Fruit fly (Drosophila melanogaster) whole organism, embryonic: ENCODE data around the gene stck.

ENCODE experiments used
- B-H2 ChIP-seq: fragments of 200-800 bp; sonication (Bioruptor generic); optimal IDR thresholded peaks from 2 replicates; lab custom pipeline; 2018; ENCODE audit warnings: missing biosample characterization, mild to moderate bottlenecking, missing genetic modification characterization
- CG11085 ChIP-seq: fragments of 200-800 bp; sonication (Bioruptor generic); IDR thresholded peaks from 2 replicates; pipeline ENCODE4 v1.3.6; 2022; ENCODE audit warnings: missing biosample characterization, missing genetic modification characterization
- CG12071 ChIP-seq: fragments of 200-800 bp; sonication (Bioruptor generic); optimal IDR thresholded peaks from 3 replicates; lab custom pipeline; 2018; ENCODE audit warnings: missing biosample characterization, mild to moderate bottlenecking, missing genetic modification characterization
- CG12299 ChIP-seq: fragments of 200-800 bp; sonication (Bioruptor generic); optimal IDR thresholded peaks from 2 replicates; lab custom pipeline; 2018; ENCODE audit warnings: missing biosample characterization, mild to moderate bottlenecking, missing genetic modification characterization
- CG15514 ChIP-seq: fragments of 200-800 bp; sonication (Bioruptor generic); optimal IDR thresholded peaks from 3 replicates; lab custom pipeline; 2017; ENCODE audit warnings: missing biosample characterization, missing genetic modification characterization, mild to moderate bottlenecking, moderate library complexity, missing genetic modification reagents
- CG15696 ChIP-seq: fragments of 200-800 bp; sonication (Bioruptor generic); optimal IDR thresholded peaks from 2 replicates; lab custom pipeline; 2019; ENCODE audit warnings: missing biosample characterization, mild to moderate bottlenecking, missing genetic modification characterization, moderate library complexity
- CG1603 ChIP-seq: fragments of 200-800 bp; sonication (Bioruptor generic); optimal IDR thresholded peaks from 2 replicates; lab custom pipeline; 2019; ENCODE audit warnings: missing biosample characterization, mild to moderate bottlenecking, missing genetic modification characterization, moderate library complexity
- CG2116 ChIP-seq: fragments of 200-800 bp; sonication (Bioruptor generic); optimal IDR thresholded peaks from 3 replicates; lab custom pipeline; 2018; ENCODE audit warnings: missing biosample characterization, mild to moderate bottlenecking, missing genetic modification characterization
- CG2889 ChIP-seq: fragments of 200-800 bp; sonication (Bioruptor generic); IDR thresholded peaks from 3 replicates; pipeline ENCODE4 v1.3.6; 2022; ENCODE audit warnings: missing biosample characterization, missing genetic modification characterization
- CG34376 ChIP-seq: fragments of 200-800 bp; sonication (Bioruptor generic); optimal IDR thresholded peaks from 2 replicates; lab custom pipeline; 2018; ENCODE audit warnings: missing biosample characterization, mild to moderate bottlenecking, missing genetic modification characterization
- CG3847 ChIP-seq: fragments of 200-800 bp; sonication (Bioruptor generic); IDR thresholded peaks from 2 replicates; pipeline ENCODE4 v1.3.6; 2022; ENCODE audit warnings: missing biosample characterization, missing genetic modification characterization
- CG5180 ChIP-seq: fragments of 200-800 bp; sonication (Bioruptor generic); optimal IDR thresholded peaks from 3 replicates; lab custom pipeline; 2017; ENCODE audit warnings: missing biosample characterization, missing genetic modification characterization, mild to moderate bottlenecking, moderate library complexity, missing genetic modification reagents
- CG6854 ChIP-seq: fragments of 200-800 bp; sonication (Bioruptor generic); optimal IDR thresholded peaks from 3 replicates; lab custom pipeline; 2017; ENCODE audit warnings: missing biosample characterization, mild to moderate bottlenecking, missing genetic modification characterization
- CG8924 ChIP-seq: fragments of 200-800 bp; optimal IDR thresholded peaks from 3 replicates; lab custom pipeline; 2019; ENCODE audit warnings: missing biosample characterization, mild to moderate bottlenecking, missing genetic modification characterization, moderate library complexity
- CG8944 ChIP-seq: fragments of 200-800 bp; sonication (Bioruptor generic); optimal IDR thresholded peaks from 3 replicates; lab custom pipeline; 2016; ENCODE audit warnings: missing biosample characterization, missing genetic modification characterization
- CrebB ChIP-seq: fragments of 200-800 bp; sonication (Bioruptor generic); optimal IDR thresholded peaks from 3 replicates; lab custom pipeline; 2018; ENCODE audit warnings: missing biosample characterization, mild to moderate bottlenecking, missing genetic modification characterization
- Elba2 ChIP-seq: fragments of 200-800 bp; sonication (Bioruptor generic); optimal IDR thresholded peaks from 3 replicates; lab custom pipeline; 2016; ENCODE audit warnings: missing biosample characterization, missing genetic modification characterization
- Fer1 ChIP-seq: fragments of 200-800 bp; sonication (Bioruptor generic); optimal IDR thresholded peaks from 2 replicates; lab custom pipeline; 2017; ENCODE audit warnings: missing biosample characterization, mild to moderate bottlenecking, missing genetic modification characterization
- Gsc ChIP-seq: fragments of 200-800 bp; sonication (Bioruptor generic); IDR thresholded peaks from 2 replicates; pipeline ENCODE4 v1.3.6; 2022; ENCODE audit warnings: missing biosample characterization, missing genetic modification characterization
- HHEX ChIP-seq: fragments of 200-800 bp; sonication (Bioruptor generic); optimal IDR thresholded peaks from 3 replicates; lab custom pipeline; 2017; ENCODE audit warnings: missing biosample characterization, mild to moderate bottlenecking, missing genetic modification characterization, missing genetic modification reagents
- Hmr ChIP-seq: fragments of 200-800 bp; sonication (Bioruptor generic); optimal IDR thresholded peaks from 3 replicates; lab custom pipeline; 2017; ENCODE audit warnings: mild to moderate bottlenecking, missing biosample characterization, missing genetic modification reagents, missing genetic modification characterization
- MBD-R2 ChIP-seq: fragments of 200-800 bp; sonication (Bioruptor generic); IDR thresholded peaks from 2 replicates; pipeline ENCODE4 v1.3.6; 2022; ENCODE audit warnings: missing biosample characterization, missing genetic modification characterization
- MESR4 ChIP-seq: fragments of 200-800 bp; sonication (Bioruptor generic); optimal IDR thresholded peaks from 2 replicates; lab custom pipeline; 2018; ENCODE audit warnings: missing biosample characterization, mild to moderate bottlenecking, missing genetic modification characterization, moderate library complexity
- Mad ChIP-seq: fragments of 200-800 bp; sonication (Bioruptor generic); optimal IDR thresholded peaks from 2 replicates; lab custom pipeline; 2016; ENCODE audit warnings: missing biosample characterization, missing genetic modification characterization
- Max ChIP-seq: fragments of 200-800 bp; sonication (Bioruptor generic); optimal IDR thresholded peaks from 2 replicates; lab custom pipeline; 2016; ENCODE audit warnings: missing biosample characterization, mild to moderate bottlenecking, missing genetic modification characterization
- Nf-YB ChIP-seq: fragments of 200-800 bp; sonication (Bioruptor generic); optimal IDR thresholded peaks from 3 replicates; lab custom pipeline; 2019; ENCODE audit warnings: missing biosample characterization, mild to moderate bottlenecking, missing genetic modification characterization, moderate library complexity
- Nf-YC ChIP-seq: fragments of 200-800 bp; optimal IDR thresholded peaks from 3 replicates; lab custom pipeline; 2019; ENCODE audit warnings: missing biosample characterization, mild to moderate bottlenecking, missing genetic modification characterization, moderate library complexity
- Rx ChIP-seq: fragments of 200-800 bp; sonication (Bioruptor generic); IDR thresholded peaks from 2 replicates; pipeline ENCODE4 v1.3.6; 2022; ENCODE audit warnings: missing biosample characterization, missing genetic modification characterization
- Trl ChIP-seq, 3 experiments: fragments of >200 bp in 2 of 3; fragments of 200-800 bp in 1 of 3; sonication (Bioruptor generic) in 1 of 3; optimal IDR thresholded peaks; 2 replicates in 1 of 3; 3 replicates in 2 of 3; lab custom pipeline; 2016 to 2017; ENCODE audit warnings: missing biosample characterization in 1 of 3, missing genetic modification characterization in 1 of 3
- aop ChIP-seq: fragments of 200-800 bp; sonication (Bioruptor generic); IDR thresholded peaks from 2 replicates; pipeline ENCODE4 v1.3.6; 2022; ENCODE audit warnings: missing biosample characterization, missing genetic modification characterization
- cg ChIP-seq: fragments of 200-800 bp; sonication (Bioruptor generic); optimal IDR thresholded peaks from 3 replicates; lab custom pipeline; 2019; ENCODE audit warnings: missing biosample characterization, mild to moderate bottlenecking, missing genetic modification characterization, moderate library complexity
- chn ChIP-seq: fragments of 200-800 bp; sonication (Bioruptor generic); optimal IDR thresholded peaks from 2 replicates; lab custom pipeline; 2016; ENCODE audit warnings: missing biosample characterization, missing genetic modification characterization
- ci ChIP-seq: fragments of 200-800 bp; sonication (Bioruptor generic); IDR thresholded peaks from 3 replicates; pipeline ENCODE4 v1.3.6; 2022; ENCODE audit warnings: missing biosample characterization, missing genetic modification characterization
- fd64A ChIP-seq: fragments of 200-800 bp; sonication (Bioruptor generic); optimal IDR thresholded peaks from 3 replicates; lab custom pipeline; 2018; ENCODE audit warnings: missing biosample characterization, mild to moderate bottlenecking, missing genetic modification characterization
- ftz-f1 ChIP-seq: fragments of 200-800 bp; sonication (Bioruptor generic); optimal IDR thresholded peaks from 2 replicates; lab custom pipeline; 2016; ENCODE audit warnings: missing biosample characterization, missing genetic modification characterization
- gcm ChIP-seq: fragments of 200-800 bp; sonication (Bioruptor generic); optimal IDR thresholded peaks from 2 replicates; lab custom pipeline; 2019; ENCODE audit warnings: missing biosample characterization, mild to moderate bottlenecking, missing genetic modification characterization, moderate library complexity
- insv ChIP-seq, 2 experiments: fragments of 200-800 bp; sonication (Bioruptor generic); optimal IDR thresholded peaks; 3 replicates each; lab custom pipeline; 2016 to 2018; ENCODE audit warnings: missing biosample characterization in 2 of 2, missing genetic modification characterization in 2 of 2
- jing ChIP-seq: fragments of 200-800 bp; sonication (Bioruptor generic); optimal IDR thresholded peaks from 2 replicates; lab custom pipeline; 2018; ENCODE audit warnings: missing biosample characterization, mild to moderate bottlenecking, missing genetic modification characterization
- kah ChIP-seq: fragments of 200-800 bp; sonication (Bioruptor generic); optimal IDR thresholded peaks from 2 replicates; lab custom pipeline; 2018; ENCODE audit warnings: missing biosample characterization, mild to moderate bottlenecking, missing genetic modification characterization
- oc ChIP-seq: fragments of 200-800 bp; sonication (Bioruptor generic); optimal IDR thresholded peaks from 2 replicates; lab custom pipeline; 2018; ENCODE audit warnings: missing biosample characterization, mild to moderate bottlenecking, missing genetic modification characterization, moderate library complexity
- phol ChIP-seq: fragments of 200-800 bp; sonication (Bioruptor generic); optimal IDR thresholded peaks from 3 replicates; lab custom pipeline; 2018; ENCODE audit warnings: missing biosample characterization, mild to moderate bottlenecking, missing genetic modification characterization, moderate library complexity
- row ChIP-seq: fragments of 200-800 bp; sonication (Bioruptor generic); IDR thresholded peaks from 3 replicates; pipeline ENCODE4 v1.3.6; 2022; ENCODE audit warnings: missing biosample characterization, missing genetic modification characterization
- scrt ChIP-seq: fragments of 200-800 bp; sonication (Bioruptor generic); optimal IDR thresholded peaks from 2 replicates; lab custom pipeline; 2018; ENCODE audit warnings: missing biosample characterization, mild to moderate bottlenecking, missing genetic modification characterization, moderate library complexity
- sens ChIP-seq: fragments of 200-800 bp; sonication (Bioruptor generic); peaks from one replicate; lab custom pipeline; 2016; ENCODE audit warnings: missing biosample characterization, missing genetic modification characterization
- sr ChIP-seq: fragments of 200-800 bp; sonication (Bioruptor generic); IDR thresholded peaks from 3 replicates; pipeline ENCODE4 v1.3.6; 2022; ENCODE audit warnings: missing biosample characterization, missing genetic modification characterization
- tap ChIP-seq: fragments of 200-800 bp; optimal IDR thresholded peaks from 3 replicates; lab custom pipeline; 2019; ENCODE audit warnings: missing biosample characterization, mild to moderate bottlenecking, missing genetic modification characterization, moderate library complexity
- zf30C ChIP-seq: fragments of 200-800 bp; sonication (Bioruptor generic); optimal IDR thresholded peaks from 3 replicates; lab custom pipeline; 2018; ENCODE audit warnings: missing biosample characterization, mild to moderate bottlenecking, missing genetic modification characterization

Gene stck

dm6 chr3R:8357372-8357992 is 704 bp downstream of the stck start (continued):
- TF ChIP-seq cg (GFP tag; lab: Kevin White, UChicago) (peak; percentile 92), jing (GFP tag; lab: Kevin White, UChicago) (no peak), scrt (GFP tag; lab: Kevin White, UChicago) (peak; percentile 29), Mad (GFP tag; lab: Kevin White, UChicago) (no peak), kah (GFP tag; lab: Kevin White, UChicago) (peak; percentile 42), chn (GFP tag; lab: Kevin White, UChicago) (no peak), Nf-YC (tag; lab: Kevin White, UChicago) (peak; percentile 73), Max (peak; percentile 2), ci (GFP tag; lab: Robert Waterston, UW) (0 out of 3 replicates have a peak, but pooled peaks have one; percentile 50), CG6854 (GFP tag; lab: Kevin White, UChicago) (no peak), CrebB (tag; lab: Kevin White, UChicago) (peak; percentile 13), sens (peak; percentile 59), sr (GFP tag; lab: Robert Waterston, UW) (peak; percentile 89), CG1603 (tag; lab: Kevin White, UChicago) (peak; percentile 22), oc (tag; lab: Kevin White, UChicago) (peak; percentile 28), Nf-YB (GFP tag; lab: Kevin White, UChicago) (peak; percentile 45), ftz-f1 (GFP tag; lab: Kevin White, UChicago) (peak; percentile 32), tap (tag; lab: Kevin White, UChicago) (peak; percentile 8), CG2116 (GFP tag; lab: Kevin White, UChicago) (no peak), CG8944 (GFP tag; lab: Kevin White, UChicago) (no peak), Elba2 (GFP tag; lab: Kevin White, UChicago) (peak; percentile 2), gcm (GFP tag; lab: Kevin White, UChicago) (peak; percentile 64), CG8924 (peak; percentile 1), fd64A (GFP tag; lab: Kevin White, UChicago) (peak; percentile 41), MBD-R2 (no peak), CG2889 (GFP tag; lab: Robert Waterston, UW) (no peak), Trl (optimal IDR thresholded peaks at IDR 0.05; lab: Kevin White, UChicago) (no peak), Trl (GFP tag; optimal IDR thresholded peaks at IDR 0.05; lab: Kevin White, UChicago) (no peak), Fer1 (peak; percentile 12), HHEX (GFP tag; lab: Kevin White, UChicago) (no peak), CG34376 (GFP tag; lab: Kevin White, UChicago) (peak; percentile 12), Rx (GFP tag; lab: Robert Waterston, UW) (no peak)

dm6 chr3R:8358004-8358403 is 1.2 kb downstream of the stck start:
- TF ChIP-seq row (GFP tag; lab: Robert Waterston, UW), result no peak
- no peak for TF ChIP-seq B-H2 (GFP tag; lab: Kevin White, UChicago)
- peak in 1 of 2 experiments; percentile 31 for TF ChIP-seq insv (GFP tag; optimal IDR thresholded peaks at IDR 0.05; lab: Kevin White, UChicago)
- TF ChIP-seq CG5180, result no peak
- no peak for TF ChIP-seq CG3847 (GFP tag; lab: Robert Waterston, UW)

DNA sequence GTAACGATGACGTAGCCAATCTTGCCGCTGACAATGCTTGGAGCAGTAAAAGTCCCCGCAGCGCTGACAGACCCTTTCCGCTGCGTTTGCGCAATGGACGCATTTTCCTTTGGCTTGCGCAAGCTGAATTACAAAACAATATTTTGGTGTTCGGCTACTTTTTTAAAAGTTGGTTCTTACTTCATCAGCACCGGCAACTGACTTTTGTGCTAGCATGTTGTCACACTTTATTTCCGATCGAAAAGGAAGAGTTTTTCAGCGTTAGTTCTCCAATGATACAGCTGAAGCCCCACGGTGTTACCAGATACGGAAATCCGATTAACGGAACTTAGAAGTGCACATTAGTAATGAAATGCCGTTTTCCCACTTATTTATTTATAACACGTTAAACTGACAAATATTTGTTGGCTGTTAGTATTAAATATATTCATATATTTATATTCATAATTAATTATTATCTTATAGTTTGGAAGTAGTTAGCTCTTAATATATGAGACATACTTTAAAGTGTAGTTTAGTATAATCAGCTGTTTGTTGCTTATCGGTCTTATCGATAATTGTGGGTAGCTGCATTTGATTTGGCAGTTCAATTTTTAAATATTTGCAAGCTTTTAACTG is 5.6 kb downstream of the stck start, which contains the start of the genes Veneno and CG7963:
Gene Veneno, minus strand, starts transcription at position 296 of the 618 bp plus-strand sequence.
Gene CG7963, plus strand, starts transcription at position 568 of the 618 bp plus-strand sequence.
- TF ChIP-seq MESR4 (GFP tag; lab: Kevin White, UChicago) (peak; percentile 58), aop (GFP tag; lab: Robert Waterston, UW) (no peak), Hmr (GFP tag; lab: Kevin White, UChicago) (peak; percentile 39), Gsc (GFP tag; lab: Robert Waterston, UW) (no peak), CG12299 (tag; lab: Kevin White, UChicago) (peak; percentile 21), zf30C (GFP tag; lab: Kevin White, UChicago) (no peak), phol (tag; lab: Kevin White, UChicago) (peak; percentile 54), CG8924 (peak; percentile 31), CG11085 (GFP tag; lab: Robert Waterston, UW) (no peak), CG15514 (GFP tag; lab: Kevin White, UChicago) (peak; percentile 56), CG12071 (GFP tag; lab: Kevin White, UChicago) (no peak), CG15696 (tag; lab: Kevin White, UChicago) (peak; percentile 20)
